Worm (Caenorhabditis elegans) whole organism, L1 larva: ENCODE measurements around the gene ttr-29.

Source experiments
- Y116A8C.19 ChIP-seq: sonication (generic microtip); optimal IDR thresholded peaks from 2 replicates; lab custom pipeline; 2016; ENCODE audit warnings: missing compliant biosample characterization, missing genetic modification characterization, borderline replicate concordance
- aha-1 ChIP-seq: fragments of 150-350 bp; optimal IDR thresholded peaks from 2 replicates; lab custom pipeline; 2014; ENCODE audit warnings: missing biosample characterization, missing genetic modification characterization
- ama-1 ChIP-seq: fragments of 150-350 bp; optimal IDR thresholded peaks from 2 replicates; lab custom pipeline; 2014
- ceh-63 ChIP-seq: fragments of 200-800 bp; sonication (Bioruptor generic); optimal IDR thresholded peaks from 2 replicates; lab custom pipeline; 2018; ENCODE audit warnings: mild to moderate bottlenecking, missing genetic modification characterization, missing compliant biosample characterization
- ceh-82 ChIP-seq, 3 experiments: fragments of 150-350 bp in 1 of 3; sonication (generic microtip) in 2 of 3; optimal IDR thresholded peaks; 2 replicates each; lab custom pipeline; 2014 to 2017; ENCODE audit warnings: missing biosample characterization in 3 of 3, missing genetic modification characterization in 3 of 3
- dsc-1 ChIP-seq: sonication (generic microtip); optimal IDR thresholded peaks from 2 replicates; lab custom pipeline; 2016; ENCODE audit warnings: mild to moderate bottlenecking, missing genetic modification characterization, missing compliant biosample characterization
- efl-1 ChIP-seq, 4 experiments: fragments of 150-350 bp; optimal IDR thresholded peaks in 3 of 4; peaks in 1 of 4; 1 replicate in 1 of 4; 2 replicates in 3 of 4; lab custom pipeline; 2014; ENCODE audit warnings: missing biosample characterization in 2 of 4, missing genetic modification characterization in 2 of 4, missing genetic modification reagents in 2 of 4
- elt-2 ChIP-seq: sonication (generic microtip); optimal IDR thresholded peaks from 2 replicates; lab custom pipeline; 2016; ENCODE audit warnings: missing genetic modification characterization, mild to moderate bottlenecking, inconsistent platforms, missing compliant biosample characterization, missing genetic modification reagents
- ets-5 ChIP-seq: fragments of 200-800 bp; sonication (Bioruptor generic); IDR thresholded peaks from 2 replicates; pipeline ENCODE4 v1.3.6; 2022; ENCODE audit warnings: missing genetic modification characterization, missing compliant biosample characterization
- fkh-4 ChIP-seq: sonication (generic microtip); optimal IDR thresholded peaks from 2 replicates; lab custom pipeline; 2016; ENCODE audit warnings: missing compliant biosample characterization, missing genetic modification characterization, borderline replicate concordance
- hlh-4 ChIP-seq: sonication (generic microtip); optimal IDR thresholded peaks from 2 replicates; lab custom pipeline; 2016; ENCODE audit warnings: mild to moderate bottlenecking, missing genetic modification characterization, missing compliant biosample characterization
- hpl-2 ChIP-seq: fragments of 150-350 bp; optimal IDR thresholded peaks from 2 replicates; lab custom pipeline; 2014; ENCODE audit warnings: missing biosample characterization, missing genetic modification reagents, missing genetic modification characterization
- irx-1 ChIP-seq: sonication (generic microtip); optimal IDR thresholded peaks from 2 replicates; lab custom pipeline; 2016; ENCODE audit warnings: missing genetic modification characterization, missing compliant biosample characterization
- isw-1 ChIP-seq: fragments of 200-800 bp; sonication (Bioruptor generic); IDR thresholded peaks from 2 replicates; pipeline ENCODE4 v1.3.6; 2022; ENCODE audit warnings: missing genetic modification characterization, missing compliant biosample characterization
- jun-1 ChIP-seq: fragments of 150-350 bp; optimal IDR thresholded peaks from 2 replicates; lab custom pipeline; 2014; ENCODE audit warnings: missing biosample characterization, missing genetic modification reagents, missing genetic modification characterization
- lin-13 ChIP-seq: fragments of 150-350 bp; optimal IDR thresholded peaks from 2 replicates; lab custom pipeline; 2014; ENCODE audit warnings: missing biosample characterization, missing genetic modification reagents, missing genetic modification characterization
- lin-14 ChIP-seq: fragments of 200-800 bp; sonication (Bioruptor generic); optimal IDR thresholded peaks from 2 replicates; lab custom pipeline; 2018; ENCODE audit warnings: mild to moderate bottlenecking, missing genetic modification characterization, moderate library complexity, missing compliant biosample characterization
- lin-15B ChIP-seq: fragments of 150-350 bp; sonication (generic microtip); optimal IDR thresholded peaks from 3 replicates; lab custom pipeline; 2014; ENCODE audit warnings: missing biosample characterization, missing genetic modification characterization
- lir-3 ChIP-seq: sonication (generic microtip); optimal IDR thresholded peaks from 2 replicates; lab custom pipeline; 2016; ENCODE audit warnings: mild to moderate bottlenecking, missing genetic modification characterization, moderate library complexity, missing compliant biosample characterization; ENCODE audit not compliant: poor library complexity
- lsy-2 ChIP-seq, 2 experiments: fragments of 150-350 bp; optimal IDR thresholded peaks; 2 replicates each; lab custom pipeline; 2014; ENCODE audit warnings: missing biosample characterization in 2 of 2, missing genetic modification characterization in 2 of 2
- mab-9 ChIP-seq: fragments of 200-800 bp; sonication (Bioruptor generic); IDR thresholded peaks from 2 replicates; pipeline ENCODE4 v1.3.6; 2022; ENCODE audit warnings: missing genetic modification reagents, missing genetic modification characterization, missing compliant biosample characterization
- mep-1 ChIP-seq: fragments of 150-350 bp; optimal IDR thresholded peaks from 2 replicates; lab custom pipeline; 2014; ENCODE audit warnings: missing biosample characterization, missing genetic modification characterization
- nhr-47 ChIP-seq: sonication (generic microtip); optimal IDR thresholded peaks from 2 replicates; lab custom pipeline; 2016; ENCODE audit warnings: mild to moderate bottlenecking, missing genetic modification characterization, moderate library complexity, missing compliant biosample characterization
- nhr-71 ChIP-seq: sonication (generic microtip); optimal IDR thresholded peaks from 2 replicates; lab custom pipeline; 2016; ENCODE audit warnings: mild to moderate bottlenecking, missing genetic modification characterization, moderate library complexity, missing compliant biosample characterization
- nhr-90 ChIP-seq: sonication (generic microtip); optimal IDR thresholded peaks from 2 replicates; lab custom pipeline; 2016; ENCODE audit warnings: mild to moderate bottlenecking, missing genetic modification characterization, missing compliant biosample characterization; ENCODE audit not compliant: poor library complexity
- pqm-1 ChIP-seq: sonication (generic microtip); optimal IDR thresholded peaks from 3 replicates; lab custom pipeline; 2017; ENCODE audit warnings: missing biosample characterization, missing genetic modification characterization
- rnt-1 ChIP-seq: sonication (generic microtip); optimal IDR thresholded peaks from 2 replicates; lab custom pipeline; 2016; ENCODE audit warnings: mild to moderate bottlenecking, missing genetic modification characterization, moderate library complexity, missing compliant biosample characterization
- skn-1 ChIP-seq: fragments of 150-350 bp; optimal IDR thresholded peaks from 2 replicates; lab custom pipeline; 2014; ENCODE audit warnings: missing biosample characterization, missing genetic modification characterization
- sup-37 ChIP-seq: fragments of 200-800 bp; sonication (Bioruptor generic); optimal IDR thresholded peaks from 2 replicates; lab custom pipeline; 2018; ENCODE audit warnings: mild to moderate bottlenecking, missing genetic modification characterization, missing compliant biosample characterization
- tbx-2 ChIP-seq: sonication (generic microtip); optimal IDR thresholded peaks from 2 replicates; lab custom pipeline; 2016; ENCODE audit warnings: missing genetic modification characterization, missing compliant biosample characterization
- unc-130 ChIP-seq: fragments of 150-350 bp; optimal IDR thresholded peaks from 2 replicates; lab custom pipeline; 2017; ENCODE audit warnings: missing biosample characterization, missing genetic modification characterization, inconsistent platforms
- unc-62 ChIP-seq: fragments of 150-350 bp; optimal IDR thresholded peaks from 2 replicates; lab custom pipeline; 2014; ENCODE audit warnings: missing biosample characterization, missing genetic modification reagents, missing genetic modification characterization
- unc-98 ChIP-seq: fragments of 200-800 bp; sonication (Bioruptor generic); IDR thresholded peaks from 2 replicates; pipeline ENCODE4 v1.3.6; 2022; ENCODE audit warnings: missing genetic modification characterization, missing compliant biosample characterization
- zip-4 ChIP-seq: fragments of 200-800 bp; sonication (Bioruptor generic); optimal IDR thresholded peaks from 2 replicates; lab custom pipeline; 2018; ENCODE audit warnings: mild to moderate bottlenecking, missing genetic modification characterization, moderate library complexity, missing compliant biosample characterization

The ttr-29 gene

ce11 chrV:12897338-12897737 lies 9.3 kb downstream of the ttr-29 start:
- no peak for TF ChIP-seq hpl-2
- TF ChIP-seq mab-9: no peak
- no peak for TF ChIP-seq nhr-47 (tag; lab: Kevin White, UChicago)
- no peak for TF ChIP-seq irx-1
- TF ChIP-seq lir-3: no peak
- TF ChIP-seq tbx-2 (tag; lab: Kevin White, UChicago): no peak
- no peak for TF ChIP-seq jun-1
- no peak for TF ChIP-seq ama-1 (lab: Kevin White, UChicago)
- TF ChIP-seq skn-1 (tag; lab: Kevin White, UChicago): no peak
- no peak for TF ChIP-seq sup-37
- TF ChIP-seq isw-1 (GFP tag; lab: Robert Waterston, UW): no peak
- no peak for TF ChIP-seq Y116A8C.19 (tag; lab: Kevin White, UChicago)
- no peak for TF ChIP-seq ceh-63 (GFP tag; lab: Kevin White, UChicago)
- TF ChIP-seq nhr-90 (tag; lab: Kevin White, UChicago): no peak
- no peak for TF ChIP-seq lin-13 (GFP tag; lab: Kevin White, UChicago)

- TF ChIP-seq rnt-1 (tag; lab: Kevin White, UChicago) (peak; percentile 55), dsc-1 (tag; lab: Kevin White, UChicago) (peak; percentile 20), skn-1 (tag; lab: Kevin White, UChicago) (no peak), nhr-71 (tag; lab: Kevin White, UChicago) (peak; percentile 24), aha-1 (tag; lab: Kevin White, UChicago) (no peak), lin-14 (GFP tag; lab: Kevin White, UChicago) (peak; percentile 9)
Observed at ce11 chrV:12896850-12897249, 9.8 kb downstream of the ttr-29 start.

- no peak for TF ChIP-seq unc-62 (GFP tag; lab: Kevin White, UChicago)
- TF ChIP-seq elt-2 (tag; lab: Kevin White, UChicago): no peak
- TF ChIP-seq dsc-1 (tag; lab: Kevin White, UChicago): peak; percentile 57
Observed at ce11 chrV:12895772-12896171, 10.9 kb downstream of the ttr-29 start, which contains the start of gene ttbk-7. Gene ttbk-7 (minus strand): TSS chrV:12895872.

ce11 chrV:12885860-12886259 lies 20.8 kb downstream of the ttr-29 start, which contains the start of gene glb-24:
Gene glb-24 (minus strand): TSS chrV:12885960.
- TF ChIP-seq ama-1 (lab: Kevin White, UChicago) (no peak), unc-130 (tag; lab: Kevin White, UChicago) (no peak), zip-4 (GFP tag; lab: Kevin White, UChicago) (no peak), ets-5 (GFP tag; lab: Robert Waterston, UW) (no peak), lsy-2 (tag; optimal IDR thresholded peaks at IDR 0.05; lab: Kevin White, UChicago) (no peak), lin-13 (GFP tag; lab: Kevin White, UChicago) (no peak), hlh-4 (tag; lab: Kevin White, UChicago) (no peak)

ce11 chrV:12882370-12882769 lies 24.3 kb downstream of the ttr-29 start:
- no peak for TF ChIP-seq efl-1 (optimal IDR thresholded peaks at IDR 0.05; lab: Kevin White, UChicago)
- peak in 1 of 2 experiments; percentile 63 for TF ChIP-seq efl-1 (GFP tag; optimal IDR thresholded peaks at IDR 0.05 in 1 of 2; lab: Kevin White, UChicago)
- no peak for TF ChIP-seq ceh-82 (tag; optimal IDR thresholded peaks at IDR 0.05; lab: Kevin White, UChicago)
- no peak for TF ChIP-seq lin-15B
- no peak for TF ChIP-seq mep-1 (tag; lab: Kevin White, UChicago)
- TF ChIP-seq unc-98 (GFP tag; lab: Robert Waterston, UW): no peak
- no peak for TF ChIP-seq fkh-4 (tag; lab: Kevin White, UChicago)
- no peak for TF ChIP-seq pqm-1 (tag; lab: Kevin White, UChicago)
